Worm (Caenorhabditis elegans): ENCODE results near the gene lips-17.

Gene lips-17

DNA sequence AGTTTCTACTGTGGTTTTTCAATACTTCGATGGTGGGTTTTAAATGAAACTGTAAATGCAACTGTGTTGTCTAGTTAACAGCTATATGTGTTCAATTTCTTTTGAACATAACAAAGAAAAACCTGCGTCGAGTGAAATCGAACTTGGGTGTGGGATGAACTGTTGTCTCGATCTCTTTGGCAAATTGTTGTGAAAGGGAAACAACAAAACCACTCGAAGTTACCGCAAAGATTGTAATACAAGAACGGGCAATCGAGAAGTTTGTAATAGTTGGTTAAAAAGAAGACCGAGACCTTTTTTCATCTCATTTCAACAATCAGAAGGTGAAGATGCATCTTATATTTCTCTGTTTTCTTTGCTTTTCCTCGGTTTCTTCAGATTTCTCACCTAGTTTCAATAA, at the start of gene lips-17:
TSS of gene lips-17 (plus strand) at position 301 of the 400 bp plus-strand sequence.
- TF ChIP-seq hmbx-1 (tag; optimal IDR thresholded peaks at IDR 0.05): no peak
- no peak for TF ChIP-seq tbx-11 (GFP tag; IDR thresholded peaks at IDR 0.05)
- TF ChIP-seq F13C5.2 (tag; optimal IDR thresholded peaks at IDR 0.05): no peak
- TF ChIP-seq hnd-1 (tag; optimal IDR thresholded peaks at IDR 0.05): no peak
- no peak for TF ChIP-seq ceh-13 (GFP tag; optimal IDR thresholded peaks at IDR 0.05)
- no peak for TF ChIP-seq ceh-36 (tag; optimal IDR thresholded peaks at IDR 0.05)
- no peak for TF ChIP-seq scrt-1 (GFP tag; IDR thresholded peaks at IDR 0.05)
- TF ChIP-seq ama-1 (optimal IDR thresholded peaks at IDR 0.05): no peak
- no peak for TF ChIP-seq sea-1 (GFP tag; conservative IDR thresholded peaks at IDR 0.05)
- TF ChIP-seq ets-7 (tag; optimal IDR thresholded peaks at IDR 0.05): no peak
- no peak for TF ChIP-seq tbx-37 (GFP tag; conservative IDR thresholded peaks at IDR 0.05)
- no peak for TF ChIP-seq hmg-4 (GFP tag; optimal IDR thresholded peaks at IDR 0.05)
- TF ChIP-seq tra-4 (tag; optimal IDR thresholded peaks at IDR 0.05): no peak
- TF ChIP-seq flt-1 (GFP tag; IDR thresholded peaks at IDR 0.05): no peak
- no peak for TF ChIP-seq pes-1 (GFP tag; IDR thresholded peaks at IDR 0.05)
- no peak for TF ChIP-seq aly-1 (tag; optimal IDR thresholded peaks at IDR 0.05)

- TF ChIP-seq hmbx-1 (tag; optimal IDR thresholded peaks at IDR 0.05) (no peak), ceh-36 (tag; optimal IDR thresholded peaks at IDR 0.05) (no peak), hmg-4 (GFP tag; optimal IDR thresholded peaks at IDR 0.05) (no peak), tbx-11 (GFP tag; IDR thresholded peaks at IDR 0.05) (no peak), F13C5.2 (tag; optimal IDR thresholded peaks at IDR 0.05) (no peak), ceh-13 (GFP tag; optimal IDR thresholded peaks at IDR 0.05) (no peak), sea-1 (GFP tag; conservative IDR thresholded peaks at IDR 0.05) (no peak), ets-7 (tag; optimal IDR thresholded peaks at IDR 0.05) (no peak), pes-1 (GFP tag; IDR thresholded peaks at IDR 0.05) (no peak), hnd-1 (tag; optimal IDR thresholded peaks at IDR 0.05) (no peak), tra-4 (tag; optimal IDR thresholded peaks at IDR 0.05) (no peak), scrt-1 (GFP tag; IDR thresholded peaks at IDR 0.05) (no peak), tbx-37 (GFP tag; conservative IDR thresholded peaks at IDR 0.05) (no peak), ama-1 (optimal IDR thresholded peaks at IDR 0.05) (no peak), aly-1 (tag; optimal IDR thresholded peaks at IDR 0.05) (no peak)
These were observed 49.2 kb upstream of the lips-17 start for ce11 chrII:7558864-7559263.

DNA sequence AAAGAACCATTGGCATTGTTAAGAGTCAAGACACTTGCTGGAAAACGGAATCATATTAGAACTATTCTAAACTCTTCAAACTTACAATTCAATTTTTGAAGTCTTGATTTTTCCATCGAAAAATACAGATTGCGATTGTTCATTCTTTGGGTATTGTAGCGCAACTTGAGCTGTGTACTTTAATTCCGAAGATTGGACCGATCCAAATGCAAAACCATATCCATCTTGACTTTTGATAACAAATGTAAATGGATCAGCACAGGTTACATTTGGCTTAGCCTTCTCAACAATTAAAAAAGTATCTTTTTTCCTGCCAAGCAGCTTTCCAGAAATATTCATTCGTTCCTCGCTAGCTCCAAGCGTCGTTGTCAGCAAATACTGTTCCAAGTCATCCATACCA, 47.2 kb upstream of the lips-17 start:
- no peak for TF ChIP-seq F13C5.2 (tag; optimal IDR thresholded peaks at IDR 0.05)
- TF ChIP-seq tra-4 (tag; optimal IDR thresholded peaks at IDR 0.05): no peak
- no peak for TF ChIP-seq sea-1 (GFP tag; conservative IDR thresholded peaks at IDR 0.05)
- TF ChIP-seq ama-1 (optimal IDR thresholded peaks at IDR 0.05): no peak
- TF ChIP-seq pes-1 (GFP tag; IDR thresholded peaks at IDR 0.05): no peak
- TF ChIP-seq ceh-13 (GFP tag; optimal IDR thresholded peaks at IDR 0.05): no peak
- TF ChIP-seq hnd-1 (tag; optimal IDR thresholded peaks at IDR 0.05): no peak
- no peak for TF ChIP-seq flt-1 (GFP tag; IDR thresholded peaks at IDR 0.05)
- TF ChIP-seq ceh-36 (tag; optimal IDR thresholded peaks at IDR 0.05): no peak
- no peak for TF ChIP-seq tbx-37 (GFP tag; conservative IDR thresholded peaks at IDR 0.05)
- TF ChIP-seq tbx-11 (GFP tag; IDR thresholded peaks at IDR 0.05): no peak
- no peak for TF ChIP-seq scrt-1 (GFP tag; IDR thresholded peaks at IDR 0.05)
- TF ChIP-seq hmbx-1 (tag; optimal IDR thresholded peaks at IDR 0.05): no peak
- TF ChIP-seq ets-7 (tag; optimal IDR thresholded peaks at IDR 0.05): no peak
- no peak for TF ChIP-seq B0310.2 (tag; optimal IDR thresholded peaks at IDR 0.05)
- TF ChIP-seq aly-1 (tag; optimal IDR thresholded peaks at IDR 0.05): no peak
- no peak for TF ChIP-seq hmg-4 (GFP tag; optimal IDR thresholded peaks at IDR 0.05)

DNA sequence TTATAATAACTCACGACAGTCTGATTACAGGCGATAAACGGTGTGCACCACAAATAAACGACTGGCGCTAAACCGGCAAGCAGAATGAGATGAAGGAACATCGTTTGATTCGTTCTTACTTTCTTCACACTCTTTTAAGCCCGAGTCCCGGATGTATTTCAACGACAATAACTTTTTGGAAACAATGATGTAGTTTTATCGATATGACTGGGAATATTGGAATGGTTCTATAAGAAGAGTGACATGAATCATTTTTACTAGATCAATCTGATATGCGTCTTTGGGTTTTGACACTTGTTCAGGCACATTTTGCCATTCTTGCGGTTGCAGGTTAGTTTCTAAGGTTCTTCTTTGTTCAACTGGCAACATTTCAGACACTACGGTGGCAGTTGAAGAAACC, 46.6 kb upstream of the lips-17 start, which contains the start of the genes ZK1290.11 and ZK1290.1:
TSS of gene ZK1290.11 (minus strand) at position 101 of the 400 bp plus-strand sequence.
TSS of gene ZK1290.1 (plus strand) at position 271 of the 400 bp plus-strand sequence.
- no peak for TF ChIP-seq ceh-36 (tag; optimal IDR thresholded peaks at IDR 0.05)
- TF ChIP-seq tra-4 (tag; optimal IDR thresholded peaks at IDR 0.05): no peak
- TF ChIP-seq aly-1 (tag; optimal IDR thresholded peaks at IDR 0.05): no peak
- TF ChIP-seq sea-1 (GFP tag; conservative IDR thresholded peaks at IDR 0.05): no peak
- no peak for TF ChIP-seq hmg-4 (GFP tag; optimal IDR thresholded peaks at IDR 0.05)
- TF ChIP-seq tbx-11 (GFP tag; IDR thresholded peaks at IDR 0.05): no peak
- TF ChIP-seq ama-1 (optimal IDR thresholded peaks at IDR 0.05): no peak
- no peak for TF ChIP-seq flt-1 (GFP tag; IDR thresholded peaks at IDR 0.05)
- TF ChIP-seq tbx-37 (GFP tag; conservative IDR thresholded peaks at IDR 0.05): no peak
- TF ChIP-seq ets-7 (tag; optimal IDR thresholded peaks at IDR 0.05): no peak
- no peak for TF ChIP-seq ceh-13 (GFP tag; optimal IDR thresholded peaks at IDR 0.05)
- no peak for TF ChIP-seq hnd-1 (tag; optimal IDR thresholded peaks at IDR 0.05)
- no peak for TF ChIP-seq B0310.2 (tag; optimal IDR thresholded peaks at IDR 0.05)
- TF ChIP-seq pes-1 (GFP tag; IDR thresholded peaks at IDR 0.05): no peak
- no peak for TF ChIP-seq scrt-1 (GFP tag; IDR thresholded peaks at IDR 0.05)
- TF ChIP-seq F13C5.2 (tag; optimal IDR thresholded peaks at IDR 0.05): no peak
- TF ChIP-seq hmbx-1 (tag; optimal IDR thresholded peaks at IDR 0.05): no peak

DNA sequence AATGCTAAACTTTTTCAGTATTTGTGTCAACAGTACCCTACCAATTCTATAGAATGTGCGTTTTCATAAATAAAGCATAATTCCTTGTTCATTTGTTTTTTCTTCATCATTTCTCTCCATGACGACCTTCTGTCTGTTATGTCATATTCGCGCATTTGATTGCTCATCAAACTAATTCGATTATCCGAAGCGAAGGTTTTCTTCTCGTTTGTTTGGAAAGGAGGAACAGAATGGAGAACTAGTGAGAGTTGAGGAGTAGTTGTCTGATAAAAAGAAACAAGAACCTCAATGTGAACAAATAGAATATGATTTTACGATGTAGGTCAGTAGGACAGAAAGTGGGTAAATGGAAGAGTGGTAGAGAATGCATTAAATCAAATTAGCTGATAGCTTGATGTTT, 45.4 kb upstream of the lips-17 start:
- TF ChIP-seq sea-1 (GFP tag; conservative IDR thresholded peaks at IDR 0.05) (no peak), ceh-13 (GFP tag; optimal IDR thresholded peaks at IDR 0.05) (no peak)

- no peak for TF ChIP-seq hnd-1 (tag; optimal IDR thresholded peaks at IDR 0.05)
- TF ChIP-seq ets-7 (tag; optimal IDR thresholded peaks at IDR 0.05): no peak
- TF ChIP-seq ceh-36 (tag; optimal IDR thresholded peaks at IDR 0.05): no peak
- TF ChIP-seq tbx-11 (GFP tag; IDR thresholded peaks at IDR 0.05): no peak
- TF ChIP-seq aly-1 (tag; optimal IDR thresholded peaks at IDR 0.05): no peak
- TF ChIP-seq ama-1 (optimal IDR thresholded peaks at IDR 0.05): no peak
- TF ChIP-seq sea-1 (GFP tag; conservative IDR thresholded peaks at IDR 0.05): no peak
- no peak for TF ChIP-seq ceh-13 (GFP tag; optimal IDR thresholded peaks at IDR 0.05)
- TF ChIP-seq F13C5.2 (tag; optimal IDR thresholded peaks at IDR 0.05): no peak
- no peak for TF ChIP-seq pes-1 (GFP tag; IDR thresholded peaks at IDR 0.05)
- TF ChIP-seq B0310.2 (tag; optimal IDR thresholded peaks at IDR 0.05): no peak
- TF ChIP-seq flt-1 (GFP tag; IDR thresholded peaks at IDR 0.05): no peak
- TF ChIP-seq hmbx-1 (tag; optimal IDR thresholded peaks at IDR 0.05): no peak
- TF ChIP-seq hmg-4 (GFP tag; optimal IDR thresholded peaks at IDR 0.05): no peak
- TF ChIP-seq tra-4 (tag; optimal IDR thresholded peaks at IDR 0.05): no peak
- no peak for TF ChIP-seq scrt-1 (GFP tag; IDR thresholded peaks at IDR 0.05)
- TF ChIP-seq tbx-37 (GFP tag; conservative IDR thresholded peaks at IDR 0.05): no peak
These were observed 37.7 kb upstream of the lips-17 start, which contains the start of gene F35D2.3 for ce11 chrII:7570305-7570704. Gene F35D2.3, plus strand, starts transcription at chrII:7570605.

- peak; percentile 62 for TF ChIP-seq ceh-36 (tag; optimal IDR thresholded peaks at IDR 0.05)
- TF ChIP-seq tra-4 (tag; optimal IDR thresholded peaks at IDR 0.05): no peak
- TF ChIP-seq hmg-4 (GFP tag; optimal IDR thresholded peaks at IDR 0.05): no peak
- TF ChIP-seq ceh-13 (GFP tag; optimal IDR thresholded peaks at IDR 0.05): no peak
- no peak for TF ChIP-seq ama-1 (optimal IDR thresholded peaks at IDR 0.05)
- TF ChIP-seq hmbx-1 (tag; optimal IDR thresholded peaks at IDR 0.05): no peak
These were observed 37.2 kb upstream of the lips-17 start for ce11 chrII:7570820-7571219.

Measured in whole organism, early embryonic.